Worm (Caenorhabditis elegans): ENCODE data around the gene nspb-8.

DNA sequence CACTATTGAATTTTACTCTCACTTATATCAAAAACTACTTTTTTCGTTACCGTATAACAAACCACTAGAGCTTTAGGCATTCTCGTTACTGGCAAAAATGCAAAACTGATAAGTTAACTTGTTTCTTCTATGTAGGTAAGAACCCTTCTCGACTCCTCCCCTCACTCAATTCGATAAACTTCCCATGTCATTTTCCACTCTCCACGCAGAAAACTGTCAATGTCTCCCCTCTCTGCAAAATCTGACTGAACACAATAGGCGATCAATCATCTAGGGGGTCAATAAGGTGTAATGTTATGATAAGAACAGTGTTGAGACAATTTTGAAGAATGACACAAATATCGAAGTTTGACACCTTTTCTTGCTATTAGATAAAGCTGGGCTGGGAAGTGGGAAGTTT lies 38.3 kb upstream of the nspb-8 start:
- TF ChIP-seq fkh-3 (tag; optimal IDR thresholded peaks at IDR 0.05) (no peak), lin-35 (GFP tag; optimal IDR thresholded peaks at IDR 0.05) (no peak), ztf-6 (GFP tag; IDR thresholded peaks at IDR 0.05) (no peak), chd-7 (tag; optimal IDR thresholded peaks at IDR 0.05) (no peak), efl-1 (GFP tag; optimal IDR thresholded peaks at IDR 0.05) (no peak), nhr-27 (tag; optimal IDR thresholded peaks at IDR 0.05) (no peak), atf-7 (tag; optimal IDR thresholded peaks at IDR 0.05) (no peak)

Measured in whole organism, young adult.